Fruit fly (Drosophila melanogaster): ENCODE data around the gene Inx2.

Gene Inx2

dm6 chrX:6985182-6985851 lies 13.2 kb upstream of the Inx2 start (continued):
- TF ChIP-seq Max (GFP tag; optimal IDR thresholded peaks at IDR 0.05) (peak; percentile 38), vfl (GFP tag; optimal IDR thresholded peaks at IDR 0.05) (peak; percentile 61), CG18262 (tag; optimal IDR thresholded peaks at IDR 0.05) (peak; percentile 92), gfzf (GFP tag; optimal IDR thresholded peaks at IDR 0.05) (no peak), CG7786 (GFP tag; optimal IDR thresholded peaks at IDR 0.05) (peak; percentile 74), Scr (GFP tag; IDR thresholded peaks at IDR 0.05; ENCODE audit: partially characterized antibody) (peak; percentile 44; the same call in 1 of the 2 replicates), Mad (GFP tag; optimal IDR thresholded peaks at IDR 0.05) (peak; percentile 68), CG13123 (GFP tag; optimal IDR thresholded peaks at IDR 0.05) (peak; percentile 19), CG31441 (GFP tag; IDR thresholded peaks at IDR 0.05) (peak; percentile 83), CG3163 (GFP tag; optimal IDR thresholded peaks at IDR 0.05) (peak; percentile 53), toy (GFP tag; IDR thresholded peaks at IDR 0.05) (no peak), ranshi (GFP tag; IDR thresholded peaks at IDR 0.05) (peak; percentile 69; the same call in 1 of the 2 replicates), MBD-R2 (GFP tag; IDR thresholded peaks at IDR 0.05) (no peak), klu (GFP tag; IDR thresholded peaks at IDR 0.05) (no peak), CG9932 (GFP tag; IDR thresholded peaks at IDR 0.05) (peak; percentile 42), zen2 (GFP tag; IDR thresholded peaks at IDR 0.05; ENCODE audit: partially characterized antibody) (no peak), CG6654 (GFP tag; optimal IDR thresholded peaks at IDR 0.05) (peak; percentile 55), crol (GFP tag; IDR thresholded peaks at IDR 0.05) (0 out of 2 replicates have a peak, but pooled peaks have one; percentile 34), CG2875 (GFP tag; optimal IDR thresholded peaks at IDR 0.05) (peak; percentile 69), Dfd (GFP tag; optimal IDR thresholded peaks at IDR 0.05) (no peak), ftz-f1 (GFP tag; optimal IDR thresholded peaks at IDR 0.05) (no peak), Usf (GFP tag; optimal IDR thresholded peaks at IDR 0.05) (peak; percentile 72), Ssrp (tag; optimal IDR thresholded peaks at IDR 0.05) (peak; percentile 79), Eip74EF (GFP tag; optimal IDR thresholded peaks at IDR 0.05) (peak in 1 of 2 experiments; percentile 70), Hr3 (GFP tag; optimal IDR thresholded peaks at IDR 0.05) (peak; percentile 79), CG5245 (GFP tag; optimal IDR thresholded peaks at IDR 0.05) (peak; percentile 76), CG6254 (GFP tag; optimal IDR thresholded peaks at IDR 0.05) (peak; percentile 71), CG4707 (GFP tag; optimal IDR thresholded peaks at IDR 0.05) (peak; percentile 41), Rx (GFP tag; IDR thresholded peaks at IDR 0.05) (peak; percentile 39; the same call in 1 of the 2 replicates), CG10979 (tag; optimal IDR thresholded peaks at IDR 0.05) (peak; percentile 91), repo (GFP tag; optimal IDR thresholded peaks at IDR 0.05) (peak; percentile 48), pita (GFP tag; optimal IDR thresholded peaks at IDR 0.05) (no peak), z (GFP tag; IDR thresholded peaks at IDR 0.05) (0 out of 3 replicates have a peak, but pooled peaks have one; percentile 33), crp (GFP tag; optimal IDR thresholded peaks at IDR 0.05) (no peak), Vsx1 (GFP tag; optimal IDR thresholded peaks at IDR 0.05) (peak; percentile 66), ttk (GFP tag; IDR thresholded peaks at IDR 0.05) (peak; percentile 56), ham (GFP tag; IDR thresholded peaks at IDR 0.05) (no peak), fd102C (GFP tag; optimal IDR thresholded peaks at IDR 0.05) (no peak), Xbp1 (GFP tag; optimal IDR thresholded peaks at IDR 0.05) (peak; percentile 76), cato (GFP tag; optimal IDR thresholded peaks at IDR 0.05; ENCODE audit: borderline replicate concordance) (peak; percentile 6), prd (optimal IDR thresholded peaks at IDR 0.05) (no peak), prd (GFP tag; IDR thresholded peaks at IDR 0.05) (peak; percentile 81), B-H1 (GFP tag; IDR thresholded peaks at IDR 0.05) (peak; percentile 37), tll (GFP tag; optimal IDR thresholded peaks at IDR 0.05) (no peak), kni (GFP tag; optimal IDR thresholded peaks at IDR 0.05) (peak; percentile 89), CG9215 (GFP tag; IDR thresholded peaks at IDR 0.05) (peak; percentile 44; the same call in 1 of the 2 replicates), Sox102F (GFP tag; optimal IDR thresholded peaks at IDR 0.05) (peak; percentile 77), bab2 (GFP tag; optimal IDR thresholded peaks at IDR 0.05) (peak; percentile 80), CG1832 (GFP tag; optimal IDR thresholded peaks at IDR 0.05) (no peak)
